Worm (Caenorhabditis elegans): ENCODE results near the gene cdh-9.
A peak's percentile ranks its signal among the peaks of the same experiment; 100 is the strongest.

cdh-9 gene

ce11 chrX:16612293-16612946, 17.4 kb downstream of the cdh-9 start (continued):
- TF ChIP-seq lin-39 (tag; optimal IDR thresholded peaks at IDR 0.05), result peak; percentile 14
- TF ChIP-seq nhr-12 (tag; optimal IDR thresholded peaks at IDR 0.05), result no peak
- TF ChIP-seq vab-15 (tag; optimal IDR thresholded peaks at IDR 0.05), result peak; percentile 80
- TF ChIP-seq nhr-85 (tag), result peak; percentile 98
- peak; percentile 94 for TF ChIP-seq fkh-10 (GFP tag; optimal IDR thresholded peaks at IDR 0.05)
- TF ChIP-seq nhr-77 (tag; optimal IDR thresholded peaks at IDR 0.05), result peak; percentile 95
- TF ChIP-seq nhr-84 (tag; optimal IDR thresholded peaks at IDR 0.05), result no peak
- TF ChIP-seq elt-2 (tag; optimal IDR thresholded peaks at IDR 0.05), result peak; percentile 65
- peak; percentile 73 for TF ChIP-seq snpc-4 (tag; optimal IDR thresholded peaks at IDR 0.05)
- peak; percentile 81; the same call in 1 of the 2 replicates for TF ChIP-seq ceh-88 (GFP tag; IDR thresholded peaks at IDR 0.05)
- TF ChIP-seq tlp-1 (tag; optimal IDR thresholded peaks at IDR 0.05), result no peak
- TF ChIP-seq lin-35 (GFP tag; optimal IDR thresholded peaks at IDR 0.05), result peak; percentile 73 to 89
- peak; percentile 98 for TF ChIP-seq snu-23 (GFP tag; optimal IDR thresholded peaks at IDR 0.05)
- TF ChIP-seq fkh-4 (tag; optimal IDR thresholded peaks at IDR 0.05; ENCODE audit: borderline replicate concordance), result peak; percentile 54
- TF ChIP-seq nhr-11 (tag; optimal IDR thresholded peaks at IDR 0.05), result peak; percentile 73
- peak; percentile 72 for TF ChIP-seq isw-1 (GFP tag; IDR thresholded peaks at IDR 0.05)
- TF ChIP-seq ceh-8 (GFP tag; optimal IDR thresholded peaks at IDR 0.05), result peak; percentile 59
- TF ChIP-seq irx-1 (tag; optimal IDR thresholded peaks at IDR 0.05), result peak; percentile 84
- peak; percentile 78 for TF ChIP-seq aha-1 (tag; optimal IDR thresholded peaks at IDR 0.05)
- TF ChIP-seq nhr-28 (tag; optimal IDR thresholded peaks at IDR 0.05), result no peak
- peak; percentile 67 for TF ChIP-seq zip-4 (GFP tag; optimal IDR thresholded peaks at IDR 0.05)
- peak in 4 of 6 experiments; percentile 71 to 79 (median 75) for TF ChIP-seq elt-3 (tag; optimal IDR thresholded peaks at IDR 0.05)
- TF ChIP-seq blmp-1 (tag; optimal IDR thresholded peaks at IDR 0.05), result peak; percentile 65
- no peak for TF ChIP-seq ces-1 (GFP tag; optimal IDR thresholded peaks at IDR 0.05)
- TF ChIP-seq jun-1 (tag; optimal IDR thresholded peaks at IDR 0.05), result peak; percentile 97
- peak; percentile 93 for TF ChIP-seq nhr-237 (tag; optimal IDR thresholded peaks at IDR 0.05)
- TF ChIP-seq unc-86 (tag; optimal IDR thresholded peaks at IDR 0.05), result peak; percentile 94
- peak; percentile 95 for TF ChIP-seq nhr-47 (tag; optimal IDR thresholded peaks at IDR 0.05)
- no peak for TF ChIP-seq ceh-90 (tag; optimal IDR thresholded peaks at IDR 0.05)
- no peak for TF ChIP-seq unc-30 (tag; optimal IDR thresholded peaks at IDR 0.05)
- no peak for TF ChIP-seq ets-5 (GFP tag; IDR thresholded peaks at IDR 0.05)
- no peak for TF ChIP-seq pag-3 (tag; optimal IDR thresholded peaks at IDR 0.05; ENCODE audit: borderline replicate concordance, insufficient read depth)
- no peak for TF ChIP-seq F16B12.6 (tag; optimal IDR thresholded peaks at IDR 0.05)
- TF ChIP-seq ztf-4 (tag; optimal IDR thresholded peaks at IDR 0.05), result peak; percentile 95
- peak; percentile 99 for TF ChIP-seq lin-14 (GFP tag; optimal IDR thresholded peaks at IDR 0.05)
- TF ChIP-seq sox-4 (tag; optimal IDR thresholded peaks at IDR 0.05), result peak; percentile 63
- no peak for TF ChIP-seq Y116A8C.19 (tag; optimal IDR thresholded peaks at IDR 0.05; ENCODE audit: borderline replicate concordance)
- peak; percentile 78 for TF ChIP-seq unc-130 (tag; optimal IDR thresholded peaks at IDR 0.05)
- TF ChIP-seq lir-3 (tag; optimal IDR thresholded peaks at IDR 0.05; ENCODE audit: poor library complexity), result peak; percentile 87
- no peak for TF ChIP-seq aly-2 (tag; optimal IDR thresholded peaks at IDR 0.05)
- no peak for TF ChIP-seq alr-1 (tag; optimal IDR thresholded peaks at IDR 0.05; ENCODE audit: borderline replicate concordance)
- TF ChIP-seq C16A3.4 (tag; optimal IDR thresholded peaks at IDR 0.05), result peak; percentile 97
- TF ChIP-seq sup-37 (GFP tag; optimal IDR thresholded peaks at IDR 0.05), result peak; percentile 60
- peak; percentile 72 for TF ChIP-seq grh-1 (GFP tag; IDR thresholded peaks at IDR 0.05)
- TF ChIP-seq C04F5.9 (tag; optimal IDR thresholded peaks at IDR 0.05), result peak; percentile 67
- peak; percentile 91 for TF ChIP-seq egl-13 (tag; optimal IDR thresholded peaks at IDR 0.05)
- peak; percentile 82 for TF ChIP-seq pax-3 (tag; optimal IDR thresholded peaks at IDR 0.05)
- no peak for TF ChIP-seq ama-1 (optimal IDR thresholded peaks at IDR 0.05)
- TF ChIP-seq C34B4.2 (tag; optimal IDR thresholded peaks at IDR 0.05), result peak; percentile 40
- peak; percentile 92 for TF ChIP-seq xbp-1 (tag; optimal IDR thresholded peaks at IDR 0.05)
- peak; percentile 91 for TF ChIP-seq dsc-1 (tag; optimal IDR thresholded peaks at IDR 0.05)
- peak; percentile 90 for TF ChIP-seq nhr-19 (GFP tag; conservative IDR thresholded peaks at IDR 0.05)

Measured in whole organism, L1 larva.